Fruit fly (Drosophila melanogaster) whole organism, embryonic: Measurements from ENCODE around the gene CG2964.
A peak's percentile ranks its signal among the peaks of the same experiment; 100 is the strongest.

Experiments used
- Abd-B ChIP-seq: fragments of 200-800 bp; sonication (Bioruptor generic); optimal IDR thresholded peaks from 2 replicates; lab custom pipeline; 2018; ENCODE audit warnings: missing biosample characterization, mild to moderate bottlenecking, missing genetic modification characterization, moderate library complexity
- Atf-2 ChIP-seq: fragments of 200-800 bp; sonication (Bioruptor generic); optimal IDR thresholded peaks from 2 replicates; lab custom pipeline; 2016; ENCODE audit warnings: missing biosample characterization, missing genetic modification characterization
- CG11696 ChIP-seq: fragments of 200-800 bp; sonication (Bioruptor generic); IDR thresholded peaks from 2 replicates; pipeline ENCODE4 v1.3.6; 2022; ENCODE audit warnings: missing biosample characterization, missing genetic modification characterization
- CG12236 ChIP-seq: fragments of 200-800 bp; sonication (Bioruptor generic); optimal IDR thresholded peaks from 2 replicates; lab custom pipeline; 2016; ENCODE audit warnings: missing biosample characterization, missing genetic modification characterization
- CG12659 ChIP-seq: fragments of 200-800 bp; sonication (Bioruptor generic); optimal IDR thresholded peaks from 3 replicates; lab custom pipeline; 2017; ENCODE audit warnings: mild to moderate bottlenecking, missing biosample characterization, missing genetic modification reagents, missing genetic modification characterization
- CG1603 ChIP-seq: fragments of 200-800 bp; sonication (Bioruptor generic); optimal IDR thresholded peaks from 2 replicates; lab custom pipeline; 2019; ENCODE audit warnings: missing biosample characterization, mild to moderate bottlenecking, missing genetic modification characterization, moderate library complexity
- CG17186 ChIP-seq: fragments of 200-800 bp; sonication (Bioruptor generic); optimal IDR thresholded peaks from 3 replicates; lab custom pipeline; 2017; ENCODE audit warnings: missing biosample characterization, missing genetic modification reagents, missing genetic modification characterization
- CG17361 ChIP-seq: fragments of 200-800 bp; sonication (Bioruptor generic); IDR thresholded peaks from 3 replicates; pipeline ENCODE4 v1.3.6; 2022; ENCODE audit warnings: missing biosample characterization, missing genetic modification characterization
- CG17829 ChIP-seq: fragments of 200-800 bp; optimal IDR thresholded peaks from 2 replicates; lab custom pipeline; 2019; ENCODE audit warnings: missing biosample characterization, mild to moderate bottlenecking, missing genetic modification characterization, moderate library complexity
- CG31441 ChIP-seq: fragments of 200-800 bp; sonication (Bioruptor generic); IDR thresholded peaks from 2 replicates; pipeline ENCODE4 v1.3.6; 2022; ENCODE audit warnings: missing biosample characterization, missing genetic modification characterization
- CG3847 ChIP-seq: fragments of 200-800 bp; sonication (Bioruptor generic); IDR thresholded peaks from 2 replicates; pipeline ENCODE4 v1.3.6; 2022; ENCODE audit warnings: missing biosample characterization, missing genetic modification characterization
- CG43689 ChIP-seq: fragments of 200-800 bp; sonication (Bioruptor generic); IDR thresholded peaks from 2 replicates; pipeline ENCODE4 v1.3.6; 2022; ENCODE audit warnings: missing biosample characterization, missing genetic modification characterization
- CG4617 ChIP-seq: fragments of 200-800 bp; sonication (Bioruptor generic); optimal IDR thresholded peaks from 3 replicates; lab custom pipeline; 2016; ENCODE audit warnings: missing biosample characterization, missing genetic modification characterization, borderline replicate concordance
- CG6791 ChIP-seq: fragments of 200-800 bp; sonication (Bioruptor generic); IDR thresholded peaks from 3 replicates; pipeline ENCODE4 v1.3.6; 2022; ENCODE audit warnings: missing biosample characterization, missing genetic modification characterization; ENCODE audit not compliant: partially characterized antibody
- CG8281 ChIP-seq: fragments of 200-800 bp; sonication (Bioruptor generic); optimal IDR thresholded peaks from 2 replicates; lab custom pipeline; 2018; ENCODE audit warnings: missing biosample characterization, mild to moderate bottlenecking, missing genetic modification characterization, moderate library complexity
- CG9437 ChIP-seq: fragments of 200-800 bp; sonication (Bioruptor generic); optimal IDR thresholded peaks from 2 replicates; lab custom pipeline; 2018; ENCODE audit warnings: missing biosample characterization, mild to moderate bottlenecking, missing genetic modification characterization
- Dip2 ChIP-seq: fragments of 200-800 bp; sonication (Bioruptor generic); IDR thresholded peaks from 2 replicates; pipeline ENCODE4 v1.3.6; 2022; ENCODE audit warnings: missing biosample characterization, missing genetic modification characterization
- Ets97D ChIP-seq: fragments of 200-800 bp; sonication (Bioruptor generic); optimal IDR thresholded peaks from 3 replicates; lab custom pipeline; 2016; ENCODE audit warnings: missing biosample characterization, missing genetic modification characterization
- Lhr ChIP-seq: fragments of 200-800 bp; sonication (Bioruptor generic); optimal IDR thresholded peaks from 3 replicates; lab custom pipeline; 2017; ENCODE audit warnings: mild to moderate bottlenecking, missing biosample characterization, missing genetic modification reagents, missing genetic modification characterization
- Myb ChIP-seq: fragments of 200-800 bp; sonication (Bioruptor generic); optimal IDR thresholded peaks from 2 replicates; lab custom pipeline; 2016; ENCODE audit warnings: missing biosample characterization, missing genetic modification characterization
- PHDP ChIP-seq: fragments of 200-800 bp; sonication (Bioruptor generic); optimal IDR thresholded peaks from 3 replicates; lab custom pipeline; 2018; ENCODE audit warnings: missing biosample characterization, mild to moderate bottlenecking, missing genetic modification characterization, moderate library complexity
- Scr ChIP-seq: fragments of 200-800 bp; sonication (Bioruptor generic); IDR thresholded peaks from 2 replicates; pipeline ENCODE4 v1.3.6; 2022; ENCODE audit warnings: missing biosample characterization, missing genetic modification characterization; ENCODE audit not compliant: partially characterized antibody
- Side ChIP-seq: fragments of 200-800 bp; sonication (Bioruptor generic); optimal IDR thresholded peaks from 2 replicates; lab custom pipeline; 2016; ENCODE audit warnings: missing biosample characterization, missing genetic modification characterization
- Stat92E ChIP-seq, 3 experiments: fragments of >200 bp in 2 of 3; fragments of 200-800 bp in 1 of 3; sonication (Bioruptor generic) in 1 of 3; optimal IDR thresholded peaks; 2 replicates each; lab custom pipeline; 2017 to 2019; ENCODE audit warnings: missing biosample characterization in 3 of 3, missing genetic modification characterization in 3 of 3, mild to moderate bottlenecking in 1 of 3, moderate library complexity in 1 of 3
- Usf ChIP-seq: fragments of 200-800 bp; sonication (Bioruptor generic); optimal IDR thresholded peaks from 2 replicates; lab custom pipeline; 2017; ENCODE audit warnings: missing genotype, missing biosample characterization, missing genetic modification characterization
- Vsx1 ChIP-seq: fragments of 200-800 bp; sonication (Bioruptor generic); optimal IDR thresholded peaks from 2 replicates; lab custom pipeline; 2017; ENCODE audit warnings: missing biosample characterization, mild to moderate bottlenecking, missing genetic modification characterization, missing genetic modification reagents
- bsh ChIP-seq, 2 experiments: fragments of 200-800 bp; sonication (Bioruptor generic); optimal IDR thresholded peaks; 2 replicates each; lab custom pipeline; 2017 to 2018; ENCODE audit warnings: mild to moderate bottlenecking in 2 of 2, missing biosample characterization in 2 of 2, missing genetic modification characterization in 2 of 2, moderate library complexity in 1 of 2
- chif ChIP-seq, 2 experiments: fragments of 200-800 bp; sonication (Bioruptor generic); optimal IDR thresholded peaks; 3 replicates each; lab custom pipeline; 2016; ENCODE audit warnings: missing biosample characterization in 2 of 2, missing genetic modification characterization in 2 of 2
- crp ChIP-seq, 2 experiments: fragments of 200-800 bp; sonication (Bioruptor generic); optimal IDR thresholded peaks; 2 replicates in 1 of 2; 3 replicates in 1 of 2; lab custom pipeline; 2017; ENCODE audit warnings: missing biosample characterization in 2 of 2, missing genetic modification characterization in 2 of 2, mild to moderate bottlenecking in 1 of 2, moderate library complexity in 1 of 2
- dmrt11E ChIP-seq: fragments of 200-800 bp; sonication (Bioruptor generic); optimal IDR thresholded peaks from 3 replicates; lab custom pipeline; 2018; ENCODE audit warnings: missing biosample characterization, mild to moderate bottlenecking, missing genetic modification characterization, moderate library complexity
- gfzf ChIP-seq: fragments of 200-800 bp; sonication (Bioruptor generic); optimal IDR thresholded peaks from 2 replicates; lab custom pipeline; 2016; ENCODE audit warnings: missing biosample characterization, mild to moderate bottlenecking, missing genetic modification characterization, moderate library complexity
- knrl ChIP-seq: fragments of 200-800 bp; sonication (Bioruptor generic); IDR thresholded peaks from 3 replicates; pipeline ENCODE4 v1.3.6; 2022; ENCODE audit warnings: missing biosample characterization, missing genetic modification characterization; ENCODE audit not compliant: partially characterized antibody
- lilli ChIP-seq: fragments of 200-800 bp; sonication (Bioruptor generic); optimal IDR thresholded peaks from 3 replicates; lab custom pipeline; 2016; ENCODE audit warnings: missing biosample characterization, missing genetic modification characterization
- mirr ChIP-seq: fragments of 200-800 bp; sonication (Bioruptor generic); optimal IDR thresholded peaks from 3 replicates; lab custom pipeline; 2018; ENCODE audit warnings: missing biosample characterization, mild to moderate bottlenecking, missing genetic modification characterization
- nerfin-1 ChIP-seq: fragments of 200-800 bp; sonication (Bioruptor generic); optimal IDR thresholded peaks from 3 replicates; lab custom pipeline; 2019; ENCODE audit warnings: missing biosample characterization, mild to moderate bottlenecking, missing genetic modification characterization, moderate library complexity
- row ChIP-seq: fragments of 200-800 bp; sonication (Bioruptor generic); IDR thresholded peaks from 3 replicates; pipeline ENCODE4 v1.3.6; 2022; ENCODE audit warnings: missing biosample characterization, missing genetic modification characterization
- salm ChIP-seq: fragments of 200-800 bp; sonication (Bioruptor generic); optimal IDR thresholded peaks from 2 replicates; lab custom pipeline; 2018; ENCODE audit warnings: missing biosample characterization, mild to moderate bottlenecking, missing genetic modification characterization
- sd ChIP-seq: fragments of 200-800 bp; sonication (Bioruptor generic); optimal IDR thresholded peaks from 3 replicates; lab custom pipeline; 2018; ENCODE audit warnings: missing biosample characterization, mild to moderate bottlenecking, missing genetic modification characterization, moderate library complexity
- sens ChIP-seq: fragments of 200-800 bp; sonication (Bioruptor generic); peaks from one replicate; lab custom pipeline; 2016; ENCODE audit warnings: missing biosample characterization, missing genetic modification characterization
- slbo ChIP-seq: fragments of 200-800 bp; sonication (Bioruptor generic); IDR thresholded peaks from 2 replicates; pipeline ENCODE4 v1.3.6; 2022; ENCODE audit warnings: missing biosample characterization, missing genetic modification characterization
- sr ChIP-seq: fragments of 200-800 bp; sonication (Bioruptor generic); IDR thresholded peaks from 3 replicates; pipeline ENCODE4 v1.3.6; 2022; ENCODE audit warnings: missing biosample characterization, missing genetic modification characterization
- stwl ChIP-seq: fragments of 200-800 bp; sonication (Bioruptor generic); optimal IDR thresholded peaks from 3 replicates; lab custom pipeline; 2018; ENCODE audit warnings: missing biosample characterization, mild to moderate bottlenecking, missing genetic modification characterization, moderate library complexity
- sug ChIP-seq: fragments of 200-800 bp; optimal IDR thresholded peaks from 2 replicates; lab custom pipeline; 2019; ENCODE audit warnings: missing biosample characterization, mild to moderate bottlenecking, missing genetic modification characterization, moderate library complexity
- tap ChIP-seq: fragments of 200-800 bp; optimal IDR thresholded peaks from 3 replicates; lab custom pipeline; 2019; ENCODE audit warnings: missing biosample characterization, mild to moderate bottlenecking, missing genetic modification characterization, moderate library complexity
- tgo ChIP-seq: fragments of 200-800 bp; sonication (Bioruptor generic); IDR thresholded peaks from 3 replicates; pipeline ENCODE4 v1.3.6; 2022; ENCODE audit warnings: missing biosample characterization, missing genetic modification characterization
- vvl ChIP-seq: fragments of 200-800 bp; sonication (Bioruptor generic); IDR thresholded peaks from 2 replicates; pipeline ENCODE4 v1.3.6; 2022; ENCODE audit warnings: missing biosample characterization, missing genetic modification characterization
- zen2 ChIP-seq: fragments of 200-800 bp; sonication (Bioruptor generic); IDR thresholded peaks from 3 replicates; pipeline ENCODE4 v1.3.6; 2022; ENCODE audit warnings: missing biosample characterization, missing genetic modification characterization; ENCODE audit not compliant: partially characterized antibody
- zfh2 ChIP-seq: fragments of 200-800 bp; sonication (Bioruptor generic); optimal IDR thresholded peaks from 2 replicates; lab custom pipeline; 2016; ENCODE audit warnings: missing biosample characterization, missing genetic modification characterization

Gene CG2964

DNA sequence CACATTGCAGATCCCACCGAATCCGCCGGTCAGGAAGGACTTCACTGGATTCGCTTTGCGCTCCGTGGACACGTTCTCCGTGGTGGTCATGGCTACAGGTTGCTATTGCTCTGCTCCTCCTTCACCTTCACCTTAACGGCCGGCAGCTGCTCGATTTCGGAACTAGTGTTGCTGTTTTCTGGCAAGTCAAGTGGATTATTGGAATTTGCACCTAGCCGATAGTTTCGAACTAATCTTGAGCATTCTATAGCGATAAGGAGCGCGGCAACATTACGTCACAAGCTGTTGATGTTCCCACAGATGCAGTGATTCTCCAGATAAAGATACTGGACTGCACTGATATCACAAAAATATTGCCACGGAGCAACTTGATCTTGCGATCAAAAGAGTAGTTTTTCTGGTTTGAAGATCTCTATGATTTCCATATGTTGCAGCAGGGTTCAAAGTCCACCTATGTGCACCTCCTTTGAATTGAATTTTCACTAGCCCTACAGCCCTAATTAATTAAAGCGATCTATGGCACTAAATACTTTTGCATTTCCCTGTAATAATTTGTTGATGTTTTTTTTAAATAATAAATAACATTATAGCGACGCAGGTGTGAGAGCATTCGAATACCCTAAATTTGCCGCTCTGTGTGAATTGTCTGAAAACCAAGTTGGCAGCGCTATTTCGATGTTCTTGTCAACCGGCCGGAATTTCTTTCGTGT, 42.6 kb upstream of the CG2964 start, which contains the start of the genes colt and HINT1:
TSS of gene colt (minus strand) at position 594 of the 710 bp plus-strand sequence.
TSS of gene HINT1 (plus strand) at position 660 of the 710 bp plus-strand sequence.
- no peak for TF ChIP-seq Atf-2 (GFP tag; lab: Kevin White, UChicago)
- TF ChIP-seq CG12236 (GFP tag; lab: Kevin White, UChicago): no peak
- peak; percentile 86 for TF ChIP-seq sens (GFP tag; lab: Kevin White, UChicago)
- peak; percentile 34; the same call in 1 of the 2 replicates for TF ChIP-seq CG31441
- no peak for TF ChIP-seq zfh2 (GFP tag; lab: Kevin White, UChicago)
- TF ChIP-seq sug (tag; lab: Kevin White, UChicago): peak; percentile 41
- peak; percentile 21 for TF ChIP-seq Abd-B
- no peak for TF ChIP-seq CG11696 (GFP tag; lab: Robert Waterston, UW)
- peak; percentile 44; the same call in 1 of the 3 replicates for TF ChIP-seq CG6791 (GFP tag; lab: Robert Waterston, UW)
- TF ChIP-seq CG12659: peak; percentile 66
- peak; percentile 28 for TF ChIP-seq Myb (GFP tag; lab: Kevin White, UChicago)
- peak; percentile 31 for TF ChIP-seq CG9437 (GFP tag; lab: Kevin White, UChicago)
- peak; percentile 41 for TF ChIP-seq mirr (GFP tag; lab: Kevin White, UChicago)
- peak; percentile 51; the same call in 2 of the 3 replicates for TF ChIP-seq CG17361 (GFP tag; lab: Robert Waterston, UW)
- TF ChIP-seq CG17829 (tag; lab: Kevin White, UChicago): peak; percentile 52
- peak; percentile 59 for TF ChIP-seq Vsx1 (GFP tag; lab: Kevin White, UChicago)
- peak; percentile 15 for TF ChIP-seq tap
- peak; percentile 56 for TF ChIP-seq nerfin-1 (tag; lab: Kevin White, UChicago)
- TF ChIP-seq slbo (GFP tag; lab: Robert Waterston, UW): peak; percentile 9; the same call in 1 of the 2 replicates
- no peak for TF ChIP-seq Usf (GFP tag; lab: Kevin White, UChicago)
- peak; percentile 17 for TF ChIP-seq PHDP (tag; lab: Kevin White, UChicago)
- TF ChIP-seq CG8281 (tag; lab: Kevin White, UChicago): no peak
- peak; percentile 47 for TF ChIP-seq row
- TF ChIP-seq bsh (GFP tag; optimal IDR thresholded peaks at IDR 0.05; lab: Kevin White, UChicago): peak in 1 of 2 experiments; percentile 92
- peak; percentile 57 for TF ChIP-seq vvl
- TF ChIP-seq CG3847 (GFP tag; lab: Robert Waterston, UW): peak; percentile 84
- TF ChIP-seq salm: peak; percentile 17
- peak; percentile 66 for TF ChIP-seq CG1603 (tag; lab: Kevin White, UChicago)
- peak; percentile 6 for TF ChIP-seq dmrt11E (tag; lab: Kevin White, UChicago)
- TF ChIP-seq Stat92E (GFP tag; optimal IDR thresholded peaks at IDR 0.05; lab: Kevin White, UChicago): peak in 1 of 3 experiments; percentile 25
- no peak for TF ChIP-seq Side (GFP tag; lab: Kevin White, UChicago)
- TF ChIP-seq Dip2 (GFP tag; lab: Robert Waterston, UW): no peak
- TF ChIP-seq lilli (GFP tag; lab: Kevin White, UChicago): peak; percentile 17
- TF ChIP-seq Lhr (GFP tag; lab: Kevin White, UChicago): peak; percentile 33
- TF ChIP-seq CG17186: peak; percentile 45
- TF ChIP-seq gfzf (GFP tag; lab: Kevin White, UChicago): peak; percentile 91
- peak; percentile 36; the same call in 1 of the 3 replicates for TF ChIP-seq knrl (GFP tag; lab: Robert Waterston, UW)
- TF ChIP-seq sr: no peak
- TF ChIP-seq sd (tag; lab: Kevin White, UChicago): peak; percentile 84
- TF ChIP-seq stwl: peak; percentile 80
- TF ChIP-seq crp (GFP tag; optimal IDR thresholded peaks at IDR 0.05; lab: Kevin White, UChicago): peak in 1 of 2 experiments; percentile 54
- no peak for TF ChIP-seq chif (GFP tag; optimal IDR thresholded peaks at IDR 0.05; lab: Kevin White, UChicago)
- TF ChIP-seq Scr (GFP tag; lab: Robert Waterston, UW): peak; percentile 49
- TF ChIP-seq Ets97D (GFP tag; lab: Kevin White, UChicago): peak; percentile 45
- peak; percentile 99 for TF ChIP-seq CG4617
- no peak for TF ChIP-seq CG43689 (GFP tag; lab: Robert Waterston, UW)
- no peak for TF ChIP-seq tgo
- no peak for TF ChIP-seq zen2 (GFP tag; lab: Robert Waterston, UW)
